Worm (Caenorhabditis elegans): ENCODE results near the gene K05F1.9.

K05F1.9 gene

DNA sequence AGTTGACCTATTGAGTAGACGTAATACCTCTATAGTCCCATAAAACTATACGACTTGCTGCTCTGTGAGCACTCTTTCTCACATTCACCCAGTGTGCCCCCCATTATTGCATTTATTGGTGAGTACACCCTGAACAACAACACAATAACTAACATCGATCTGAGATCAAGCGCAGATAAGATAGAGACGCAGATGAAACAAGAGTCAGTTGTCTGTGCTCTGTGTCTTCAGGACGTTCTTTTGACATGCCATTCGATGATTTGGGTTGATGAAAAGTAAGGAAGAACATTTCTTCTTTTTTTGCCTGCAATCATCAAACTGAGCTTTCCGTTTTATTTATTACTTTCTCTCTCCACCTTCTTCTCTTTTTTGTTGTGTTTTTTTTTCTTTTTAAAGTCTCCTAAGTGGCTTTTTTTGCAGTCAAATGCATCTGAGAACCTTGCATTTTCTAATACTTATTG is 10.6 kb downstream of the K05F1.9 start, which contains the start of gene lect-2 (continued):
- TF ChIP-seq sox-4 (tag; optimal IDR thresholded peaks at IDR 0.05) (no peak), ztf-4 (tag; optimal IDR thresholded peaks at IDR 0.05) (no peak), unc-130 (tag; optimal IDR thresholded peaks at IDR 0.05) (no peak), unc-98 (GFP tag; IDR thresholded peaks at IDR 0.05) (no peak), zip-4 (GFP tag; optimal IDR thresholded peaks at IDR 0.05) (no peak), unc-30 (tag; optimal IDR thresholded peaks at IDR 0.05) (no peak), nhr-85 (tag) (no peak), pag-3 (tag; optimal IDR thresholded peaks at IDR 0.05; ENCODE audit: borderline replicate concordance, insufficient read depth) (peak; percentile 89)

DNA sequence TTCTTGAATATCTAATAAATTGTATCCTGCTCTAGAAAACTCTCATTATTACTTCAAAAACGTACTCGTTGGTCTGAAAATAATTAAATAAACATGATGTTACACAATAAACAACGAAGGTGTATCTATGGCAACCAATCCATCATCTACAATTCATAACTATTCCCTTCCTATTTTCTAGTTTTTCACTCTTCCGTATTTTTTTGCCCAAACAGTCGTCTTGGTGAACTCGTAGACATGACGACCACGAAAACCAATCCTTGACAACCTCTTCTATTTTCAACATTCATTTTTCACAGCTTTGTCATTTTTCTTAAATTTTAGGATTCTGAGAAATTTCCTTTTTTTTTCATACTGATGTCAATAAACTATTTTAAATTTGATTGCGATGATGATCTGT is 12.2 kb downstream of the K05F1.9 start, which contains the start of gene K05F1.13:
Gene K05F1.13, plus strand, starts transcription at position 301 of the 400 bp plus-strand sequence.
- TF ChIP-seq ceh-90 (tag; optimal IDR thresholded peaks at IDR 0.05) (no peak), unc-30 (tag; optimal IDR thresholded peaks at IDR 0.05) (no peak), egl-13 (tag; optimal IDR thresholded peaks at IDR 0.05) (no peak), pag-3 (tag; optimal IDR thresholded peaks at IDR 0.05; ENCODE audit: borderline replicate concordance, insufficient read depth) (no peak), pax-3 (tag; optimal IDR thresholded peaks at IDR 0.05) (no peak), sup-37 (GFP tag; optimal IDR thresholded peaks at IDR 0.05) (no peak), Y116A8C.19 (tag; optimal IDR thresholded peaks at IDR 0.05; ENCODE audit: borderline replicate concordance) (no peak), mef-2 (tag; optimal IDR thresholded peaks at IDR 0.05) (no peak), lsy-2 (tag; optimal IDR thresholded peaks at IDR 0.05) (no peak), nhr-11 (tag; optimal IDR thresholded peaks at IDR 0.05) (no peak), nhr-77 (tag; optimal IDR thresholded peaks at IDR 0.05) (no peak)

DNA sequence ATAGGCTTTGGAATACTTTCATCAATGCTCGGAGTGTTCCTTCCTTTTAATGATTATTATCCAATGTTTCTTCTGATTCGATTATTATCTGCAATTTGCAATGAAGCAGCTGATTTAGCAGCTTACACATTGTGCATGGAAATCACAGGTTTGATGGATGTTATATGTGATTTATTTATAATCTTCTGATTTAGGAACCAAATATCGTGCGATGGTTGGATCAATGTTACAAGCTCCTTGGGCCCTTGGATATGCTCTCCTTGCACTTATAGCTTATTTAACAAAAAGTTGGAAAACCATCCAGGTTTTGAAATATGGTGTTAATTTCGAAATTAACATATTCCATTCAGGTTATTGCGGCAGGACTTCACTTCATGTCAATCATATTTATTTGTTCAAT is 15.5 kb downstream of the K05F1.9 start:
- no peak for TF ChIP-seq C04F5.9 (tag; optimal IDR thresholded peaks at IDR 0.05)
- TF ChIP-seq unc-62 (GFP tag; optimal IDR thresholded peaks at IDR 0.05) = no peak
- TF ChIP-seq tlp-1 (tag; optimal IDR thresholded peaks at IDR 0.05) = no peak
- no peak for TF ChIP-seq vab-15 (tag; optimal IDR thresholded peaks at IDR 0.05)
- no peak for TF ChIP-seq ceh-82 (tag; optimal IDR thresholded peaks at IDR 0.05)
- TF ChIP-seq nhr-77 (tag; optimal IDR thresholded peaks at IDR 0.05) = no peak
- no peak for TF ChIP-seq lin-14 (GFP tag; optimal IDR thresholded peaks at IDR 0.05)
- no peak for TF ChIP-seq ceh-90 (tag; optimal IDR thresholded peaks at IDR 0.05)
- no peak for TF ChIP-seq ceh-63 (GFP tag; optimal IDR thresholded peaks at IDR 0.05)
- TF ChIP-seq nhr-71 (tag; optimal IDR thresholded peaks at IDR 0.05) = no peak
- TF ChIP-seq ztf-4 (tag; optimal IDR thresholded peaks at IDR 0.05) = no peak
- TF ChIP-seq nhr-84 (tag; optimal IDR thresholded peaks at IDR 0.05) = no peak
- no peak for TF ChIP-seq pag-3 (tag; optimal IDR thresholded peaks at IDR 0.05; ENCODE audit: borderline replicate concordance, insufficient read depth)
- TF ChIP-seq egl-13 (tag; optimal IDR thresholded peaks at IDR 0.05) = no peak
- TF ChIP-seq elt-3 (tag; optimal IDR thresholded peaks at IDR 0.05) = no peak
- TF ChIP-seq nhr-76 (tag; optimal IDR thresholded peaks at IDR 0.05) = no peak
- no peak for TF ChIP-seq dpl-1 (GFP tag; optimal IDR thresholded peaks at IDR 0.05)
- no peak for TF ChIP-seq fkh-4 (tag; optimal IDR thresholded peaks at IDR 0.05; ENCODE audit: borderline replicate concordance)
- no peak for TF ChIP-seq mdl-1 (tag; optimal IDR thresholded peaks at IDR 0.05)
- TF ChIP-seq lin-13 (GFP tag; optimal IDR thresholded peaks at IDR 0.05) = no peak

DNA sequence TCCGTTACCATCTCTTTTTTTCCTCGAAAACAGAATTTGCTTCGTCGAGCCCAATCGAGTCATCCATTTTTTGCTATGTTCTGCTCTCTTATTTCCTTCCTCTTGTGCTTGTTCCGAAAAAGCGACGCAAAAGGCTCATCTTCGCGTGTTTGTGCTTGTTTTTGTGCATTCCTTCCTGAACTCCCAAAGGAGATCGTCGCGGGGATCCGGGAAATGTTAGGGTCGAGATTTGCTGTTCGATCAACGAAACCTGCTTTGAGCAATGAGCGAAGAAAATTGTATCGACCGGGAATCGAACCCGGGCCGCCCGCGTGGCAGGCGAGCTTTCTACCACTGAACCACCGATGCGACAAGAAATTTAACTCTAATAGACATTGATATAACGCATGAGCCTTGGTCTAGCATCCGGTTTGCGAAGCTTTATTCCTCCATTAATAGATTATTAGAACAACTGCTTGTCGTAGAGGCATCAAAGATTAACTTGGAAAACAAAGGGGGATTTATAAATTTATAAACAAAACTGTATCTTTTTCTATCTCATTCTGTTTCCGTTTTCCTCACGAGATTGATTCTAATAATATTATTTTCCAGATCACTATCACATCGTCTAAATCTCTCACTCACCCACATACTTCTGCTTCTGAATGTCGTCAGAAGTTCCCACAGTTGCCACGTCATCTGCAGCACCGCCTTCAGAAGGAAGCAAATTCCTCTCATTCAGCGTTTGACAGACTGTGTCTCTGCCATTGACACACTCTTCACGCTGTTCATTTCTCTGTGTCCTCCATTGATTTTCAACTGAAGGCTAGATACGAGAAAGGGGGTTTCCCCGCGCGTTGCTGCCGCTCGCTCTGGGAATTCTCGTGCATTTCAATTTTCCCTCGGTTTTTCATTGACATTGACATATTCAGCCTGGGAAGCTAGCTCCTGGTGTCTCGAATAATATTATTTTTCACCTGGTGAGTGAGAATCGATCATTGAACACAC is 18.7 kb downstream of the K05F1.9 start, which contains the start of gene K05F1.6:
Gene K05F1.6, plus strand, starts transcription at position 586 of the 987 bp plus-strand sequence.
- TF ChIP-seq aly-2 (tag; optimal IDR thresholded peaks at IDR 0.05) = no peak
- TF ChIP-seq pqm-1 (tag; optimal IDR thresholded peaks at IDR 0.05) = no peak
- 0 out of 2 replicates have a peak, but pooled peaks have one; percentile 45 for TF ChIP-seq grh-1 (GFP tag; IDR thresholded peaks at IDR 0.05)
- peak; percentile 55 for TF ChIP-seq nhr-20 (tag; optimal IDR thresholded peaks at IDR 0.05)
- peak in 1 of 3 experiments; percentile 8 for TF ChIP-seq dpl-1 (GFP tag; optimal IDR thresholded peaks at IDR 0.05)
- TF ChIP-seq nhr-47 (tag; optimal IDR thresholded peaks at IDR 0.05) = peak; percentile 73
- TF ChIP-seq snu-23 (GFP tag; optimal IDR thresholded peaks at IDR 0.05) = peak; percentile 20
- TF ChIP-seq ceh-8 (GFP tag; optimal IDR thresholded peaks at IDR 0.05) = peak; percentile 19
- TF ChIP-seq irx-1 (tag; optimal IDR thresholded peaks at IDR 0.05) = no peak
- TF ChIP-seq nhr-90 (tag; optimal IDR thresholded peaks at IDR 0.05; ENCODE audit: poor library complexity) = peak; percentile 65
- TF ChIP-seq ztf-11 (tag; optimal IDR thresholded peaks at IDR 0.05) = peak in 1 of 2 experiments; percentile 36
- TF ChIP-seq egl-13 (tag; optimal IDR thresholded peaks at IDR 0.05) = peak; percentile 44
- TF ChIP-seq ceh-63 (GFP tag; optimal IDR thresholded peaks at IDR 0.05) = no peak
- peak; percentile 52 for TF ChIP-seq mep-1 (tag; optimal IDR thresholded peaks at IDR 0.05)
- peak; percentile 78 for TF ChIP-seq rnt-1 (tag; optimal IDR thresholded peaks at IDR 0.05)
